Worm (Caenorhabditis elegans): Measurements from ENCODE around the gene clec-255.

Gene clec-255

ce11 chrV:18770623-18771022, at the start of gene clec-255:
TSS of gene clec-255 (minus strand) at chrV:18770723.
- no peak for TF ChIP-seq che-1 (tag; optimal IDR thresholded peaks at IDR 0.05)
- no peak for TF ChIP-seq pha-2 (tag; optimal IDR thresholded peaks at IDR 0.05)
- TF ChIP-seq syd-9 (tag; optimal IDR thresholded peaks at IDR 0.05): no peak
- no peak for TF ChIP-seq ceh-14 (tag; optimal IDR thresholded peaks at IDR 0.05)
- no peak for TF ChIP-seq fkh-10 (GFP tag; optimal IDR thresholded peaks at IDR 0.05)
- no peak for TF ChIP-seq sox-2 (GFP tag; IDR thresholded peaks at IDR 0.05)
- TF ChIP-seq ahr-1 (tag; optimal IDR thresholded peaks at IDR 0.05): no peak
- TF ChIP-seq pat-9 (tag; optimal IDR thresholded peaks at IDR 0.05): no peak
- TF ChIP-seq nhr-11 (tag; optimal IDR thresholded peaks at IDR 0.05): no peak
- TF ChIP-seq fax-1 (tag; optimal IDR thresholded peaks at IDR 0.05): no peak
- no peak for TF ChIP-seq eyg-1 (tag; optimal IDR thresholded peaks at IDR 0.05)
- no peak for TF ChIP-seq ama-1 (optimal IDR thresholded peaks at IDR 0.05)

ce11 chrV:18819643-18820042, 49.1 kb upstream of the clec-255 start, which contains the start of gene ncs-5:
TSS of gene ncs-5 (plus strand) at chrV:18819766.
- TF ChIP-seq pqm-1 (tag; optimal IDR thresholded peaks at IDR 0.05) (no peak), ref-2 (tag; optimal IDR thresholded peaks at IDR 0.05) (no peak), ceh-34 (tag; optimal IDR thresholded peaks at IDR 0.05) (no peak), syd-9 (tag; optimal IDR thresholded peaks at IDR 0.05) (no peak), dve-1 (tag; optimal IDR thresholded peaks at IDR 0.05) (no peak), nhr-11 (tag; optimal IDR thresholded peaks at IDR 0.05) (no peak), C08G9.2 (tag; optimal IDR thresholded peaks at IDR 0.05) (no peak), odd-2 (tag; optimal IDR thresholded peaks at IDR 0.05) (no peak), fkh-6 (tag; optimal IDR thresholded peaks at IDR 0.05) (no peak), tbx-2 (tag; optimal IDR thresholded peaks at IDR 0.05) (no peak), hlh-30 (tag; optimal IDR thresholded peaks at IDR 0.05; ENCODE audit: insufficient read depth) (no peak), unc-3 (GFP tag; conservative IDR thresholded peaks at IDR 0.05) (no peak), unc-3 (tag; optimal IDR thresholded peaks at IDR 0.05) (no peak), elt-2 (tag; optimal IDR thresholded peaks at IDR 0.05) (no peak), ahr-1 (tag; optimal IDR thresholded peaks at IDR 0.05) (no peak), zip-5 (tag; optimal IDR thresholded peaks at IDR 0.05) (no peak), che-1 (tag; optimal IDR thresholded peaks at IDR 0.05) (no peak), ceh-45 (GFP tag; IDR thresholded peaks at IDR 0.05) (no peak), ceh-14 (tag; optimal IDR thresholded peaks at IDR 0.05) (no peak), K02D7.2 (tag; optimal IDR thresholded peaks at IDR 0.05) (no peak)

ce11 chrV:18811360-18811759, 40.8 kb upstream of the clec-255 start, which contains the start of gene C54E10.7:
TSS of gene C54E10.7 (plus strand) at chrV:18811660.
- TF ChIP-seq nfya-1 (tag; optimal IDR thresholded peaks at IDR 0.05) (no peak), ceh-18 (tag; optimal IDR thresholded peaks at IDR 0.05) (no peak), unc-86 (tag; optimal IDR thresholded peaks at IDR 0.05) (no peak), fkh-10 (GFP tag; optimal IDR thresholded peaks at IDR 0.05) (no peak), zip-5 (tag; optimal IDR thresholded peaks at IDR 0.05) (no peak)

ce11 chrV:18810705-18811104, 40.2 kb upstream of the clec-255 start, which contains the start of gene C54E10.3:
TSS of gene C54E10.3 (plus strand) at chrV:18811005.
- no peak for TF ChIP-seq pros-1 (tag; optimal IDR thresholded peaks at IDR 0.05)
- TF ChIP-seq ceh-34 (tag; optimal IDR thresholded peaks at IDR 0.05): no peak
- no peak for TF ChIP-seq ceh-24 (tag; optimal IDR thresholded peaks at IDR 0.05)
- TF ChIP-seq pag-3 (tag; optimal IDR thresholded peaks at IDR 0.05; ENCODE audit: borderline replicate concordance): no peak
- no peak for TF ChIP-seq madf-2 (tag; optimal IDR thresholded peaks at IDR 0.05)
- no peak for TF ChIP-seq nhr-232 (tag; optimal IDR thresholded peaks at IDR 0.05)
- no peak for TF ChIP-seq ahr-1 (tag; optimal IDR thresholded peaks at IDR 0.05)
- no peak for TF ChIP-seq sdc-2 (tag; optimal IDR thresholded peaks at IDR 0.05)
- TF ChIP-seq fkh-10 (GFP tag; optimal IDR thresholded peaks at IDR 0.05): no peak
- no peak for TF ChIP-seq lin-11 (tag; optimal IDR thresholded peaks at IDR 0.05)
- no peak for TF ChIP-seq ceh-30 (tag; optimal IDR thresholded peaks at IDR 0.05)
- TF ChIP-seq ceh-22 (tag; optimal IDR thresholded peaks at IDR 0.05): no peak
- no peak for TF ChIP-seq ceh-19 (GFP tag; optimal IDR thresholded peaks at IDR 0.05)
- no peak for TF ChIP-seq pqm-1 (tag; optimal IDR thresholded peaks at IDR 0.05)
- no peak for TF ChIP-seq npax-4 (tag; optimal IDR thresholded peaks at IDR 0.05)
- no peak for TF ChIP-seq pha-4 (tag; optimal IDR thresholded peaks at IDR 0.05)
